Worm (Caenorhabditis elegans): ENCODE measurements around the gene cwn-2.

DNA sequence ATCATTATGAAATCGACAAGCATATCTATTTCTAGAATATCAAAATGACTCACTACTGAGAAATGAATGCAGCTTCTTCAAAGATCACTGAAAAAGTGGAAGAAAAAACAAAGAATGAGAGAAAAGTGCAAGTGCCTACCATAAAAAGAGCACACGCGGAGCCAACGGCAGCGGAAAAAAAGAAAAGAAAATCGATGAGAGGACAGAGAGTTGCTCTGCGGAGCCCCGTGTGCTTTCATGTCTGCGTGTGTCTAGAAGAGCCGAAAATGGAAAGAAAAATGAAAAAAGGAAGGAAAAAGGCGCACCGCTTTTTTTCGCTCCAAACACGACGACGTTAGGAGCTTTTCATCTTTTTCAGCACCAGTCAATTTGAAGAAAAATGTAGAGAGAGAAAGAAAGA, 4.9 kb upstream of the cwn-2 start, which contains the start of gene ipla-7:
- TF ChIP-seq sea-2 (GFP tag; IDR thresholded peaks at IDR 0.05) (no peak), dpl-1 (GFP tag; optimal IDR thresholded peaks at IDR 0.05) (no peak), ets-4 (GFP tag; optimal IDR thresholded peaks at IDR 0.05) (no peak), nfyb-1 (GFP tag; IDR thresholded peaks at IDR 0.05) (no peak), F49E8.2 (tag; optimal IDR thresholded peaks at IDR 0.05; ENCODE audit: insufficient read depth) (no peak)
